Fruit fly (Drosophila melanogaster) whole organism, prepupa: Measurements from ENCODE around the gene Tm1.

Experiments used
- CG10631 ChIP-seq: fragments of 200-800 bp; sonication (Bioruptor generic); optimal IDR thresholded peaks from 2 replicates; lab custom pipeline; 2016; ENCODE audit warnings: missing biosample characterization, missing genetic modification characterization
- CG10669 ChIP-seq: fragments of 200-800 bp; sonication (Bioruptor generic); optimal IDR thresholded peaks from 3 replicates; lab custom pipeline; 2018; ENCODE audit warnings: missing biosample characterization, mild to moderate bottlenecking, missing genetic modification characterization, moderate library complexity
- CG11294 ChIP-seq: fragments of 200-800 bp; sonication (Bioruptor generic); IDR thresholded peaks from 2 replicates; pipeline ENCODE4 v1.3.6; 2022; ENCODE audit warnings: missing biosample characterization, missing genetic modification characterization
- CG11762 ChIP-seq: fragments of 200-800 bp; sonication (Bioruptor generic); optimal IDR thresholded peaks from 3 replicates; lab custom pipeline; 2016; ENCODE audit warnings: missing biosample characterization, missing genetic modification characterization; ENCODE audit not compliant: insufficient read depth
- CG15336 ChIP-seq: fragments of 200-800 bp; sonication (Bioruptor generic); IDR thresholded peaks from 2 replicates; pipeline ENCODE4 v1.3.6; 2022; ENCODE audit warnings: missing biosample characterization, missing genetic modification characterization
- CG1621 ChIP-seq: fragments of 200-800 bp; sonication (Bioruptor generic); optimal IDR thresholded peaks from 3 replicates; lab custom pipeline; 2018; ENCODE audit warnings: missing biosample characterization, mild to moderate bottlenecking, missing genetic modification characterization
- CG16779 ChIP-seq: fragments of 200-800 bp; sonication (Bioruptor generic); optimal IDR thresholded peaks from 3 replicates; lab custom pipeline; 2017; ENCODE audit warnings: missing biosample characterization, mild to moderate bottlenecking, missing genetic modification characterization
- CG3032 ChIP-seq: fragments of 200-800 bp; optimal IDR thresholded peaks from 2 replicates; lab custom pipeline; 2019; ENCODE audit warnings: missing biosample characterization, mild to moderate bottlenecking, missing genetic modification characterization, moderate library complexity
- CG31627 ChIP-seq: fragments of 200-800 bp; sonication (Bioruptor generic); optimal IDR thresholded peaks from 3 replicates; lab custom pipeline; 2016; ENCODE audit warnings: missing biosample characterization, missing genetic modification characterization
- CG34406 ChIP-seq: fragments of 200-800 bp; sonication (Bioruptor generic); optimal IDR thresholded peaks from 3 replicates; lab custom pipeline; 2016; ENCODE audit warnings: missing biosample characterization, missing genetic modification characterization
- CG3919 ChIP-seq: fragments of 200-800 bp; sonication (Bioruptor generic); optimal IDR thresholded peaks from 3 replicates; lab custom pipeline; 2016; ENCODE audit warnings: missing biosample characterization, missing genetic modification characterization
- CG4318 ChIP-seq: fragments of 200-800 bp; sonication (Bioruptor generic); optimal IDR thresholded peaks from 3 replicates; lab custom pipeline; 2017; ENCODE audit warnings: missing biosample characterization, mild to moderate bottlenecking, missing genetic modification characterization
- CG6276 ChIP-seq: fragments of 200-800 bp; sonication (Bioruptor generic); optimal IDR thresholded peaks from 2 replicates; lab custom pipeline; 2017; ENCODE audit warnings: missing biosample characterization, mild to moderate bottlenecking, missing genetic modification characterization
- CG6792 ChIP-seq: fragments of 200-800 bp; sonication (Bioruptor generic); optimal IDR thresholded peaks from 3 replicates; lab custom pipeline; 2016; ENCODE audit warnings: missing biosample characterization, missing genetic modification characterization
- CG6854 ChIP-seq: fragments of 200-800 bp; sonication (Bioruptor generic); optimal IDR thresholded peaks from 2 replicates; lab custom pipeline; 2017; ENCODE audit warnings: missing biosample characterization, mild to moderate bottlenecking, missing genetic modification characterization
- CG9139 ChIP-seq: fragments of 200-800 bp; sonication (Bioruptor generic); optimal IDR thresholded peaks from 3 replicates; lab custom pipeline; 2017; ENCODE audit warnings: missing biosample characterization, mild to moderate bottlenecking, missing genetic modification characterization
- Eip75B ChIP-seq: fragments of 200-800 bp; sonication (Bioruptor generic); optimal IDR thresholded peaks from 3 replicates; lab custom pipeline; 2016; ENCODE audit warnings: missing biosample characterization, missing genetic modification characterization
- Eip78C ChIP-seq: fragments of 200-800 bp; sonication (Bioruptor generic); peaks from one replicate; lab custom pipeline; 2016; ENCODE audit warnings: missing biosample characterization, missing genetic modification characterization
- Eip93F ChIP-seq: fragments of 200-800 bp; sonication (Bioruptor generic); optimal IDR thresholded peaks from 2 replicates; lab custom pipeline; 2016; ENCODE audit warnings: missing biosample characterization, mild to moderate bottlenecking, missing genetic modification characterization
- Ets96B ChIP-seq: fragments of 200-800 bp; optimal IDR thresholded peaks from 2 replicates; lab custom pipeline; 2019; ENCODE audit warnings: missing biosample characterization, mild to moderate bottlenecking, missing genetic modification characterization, moderate library complexity
- Gug ChIP-seq: fragments of 200-800 bp; sonication (Bioruptor generic); IDR thresholded peaks from 2 replicates; pipeline ENCODE4 v1.3.6; 2022; ENCODE audit warnings: missing biosample characterization, missing genetic modification characterization
- Hr38 ChIP-seq: sonication (Bioruptor generic); optimal IDR thresholded peaks from 2 replicates; lab custom pipeline; 2016; ENCODE audit warnings: missing biosample characterization, missing genetic modification characterization
- Hr39 ChIP-seq: fragments of 200-800 bp; sonication (Bioruptor generic); optimal IDR thresholded peaks from 2 replicates; lab custom pipeline; 2016; ENCODE audit warnings: missing biosample characterization, missing genetic modification characterization
- Hr4 ChIP-seq: fragments of 200-800 bp; sonication (Bioruptor generic); optimal IDR thresholded peaks from 3 replicates; lab custom pipeline; 2016; ENCODE audit warnings: missing biosample characterization, missing genetic modification characterization
- OdsH ChIP-seq: fragments of 200-800 bp; sonication (Bioruptor generic); optimal IDR thresholded peaks from 3 replicates; lab custom pipeline; 2016; ENCODE audit warnings: missing biosample characterization, missing genetic modification characterization
- Sox102F ChIP-seq: fragments of 200-800 bp; sonication (Bioruptor generic); optimal IDR thresholded peaks from 2 replicates; lab custom pipeline; 2016; ENCODE audit warnings: missing biosample characterization, mild to moderate bottlenecking, missing genetic modification characterization
- Sox14 ChIP-seq: fragments of 200-800 bp; sonication (Bioruptor generic); optimal IDR thresholded peaks from 3 replicates; lab custom pipeline; 2016; ENCODE audit warnings: missing biosample characterization, missing genetic modification characterization
- Sox15 ChIP-seq: fragments of 200-800 bp; sonication (Bioruptor generic); optimal IDR thresholded peaks from 3 replicates; lab custom pipeline; 2016; ENCODE audit warnings: missing biosample characterization, missing genetic modification characterization
- achi ChIP-seq: fragments of 200-800 bp; sonication (Bioruptor generic); optimal IDR thresholded peaks from 3 replicates; lab custom pipeline; 2016; ENCODE audit warnings: missing biosample characterization, missing genetic modification characterization
- acj6 ChIP-seq: fragments of 200-800 bp; sonication (Bioruptor generic); optimal IDR thresholded peaks from 3 replicates; lab custom pipeline; 2016; ENCODE audit warnings: missing biosample characterization, missing genetic modification characterization
- dsx ChIP-seq: fragments of 200-800 bp; optimal IDR thresholded peaks from 3 replicates; lab custom pipeline; 2019; ENCODE audit warnings: missing biosample characterization, mild to moderate bottlenecking, missing genetic modification characterization, moderate library complexity; ENCODE audit not compliant: poor library complexity, severe bottlenecking
- eg ChIP-seq: fragments of 200-800 bp; sonication (Bioruptor generic); IDR thresholded peaks from 3 replicates; pipeline ENCODE4 v1.3.6; 2022; ENCODE audit warnings: missing biosample characterization, missing genetic modification characterization
- esn ChIP-seq: fragments of 200-800 bp; sonication (Bioruptor generic); optimal IDR thresholded peaks from 2 replicates; lab custom pipeline; 2016; ENCODE audit warnings: missing biosample characterization, mild to moderate bottlenecking, missing genetic modification characterization, moderate library complexity
- fd59A ChIP-seq: fragments of 200-800 bp; sonication (Bioruptor generic); optimal IDR thresholded peaks from 2 replicates; lab custom pipeline; 2017; ENCODE audit warnings: missing biosample characterization, mild to moderate bottlenecking, missing genetic modification characterization, missing genetic modification reagents
- fd85E ChIP-seq: fragments of 200-800 bp; sonication (Bioruptor generic); optimal IDR thresholded peaks from 3 replicates; lab custom pipeline; 2016; ENCODE audit warnings: missing biosample characterization, missing genetic modification characterization
- fkh ChIP-seq: fragments of 200-800 bp; sonication (Bioruptor generic); optimal IDR thresholded peaks from 3 replicates; lab custom pipeline; 2017; ENCODE audit warnings: missing biosample characterization, mild to moderate bottlenecking, missing genetic modification characterization, moderate library complexity
- lz ChIP-seq: fragments of 200-800 bp; sonication (Bioruptor generic); optimal IDR thresholded peaks from 3 replicates; lab custom pipeline; 2016; ENCODE audit warnings: missing biosample characterization, missing genetic modification characterization
- net ChIP-seq: fragments of 200-800 bp; sonication (Bioruptor generic); optimal IDR thresholded peaks from 3 replicates; lab custom pipeline; 2016; ENCODE audit warnings: missing biosample characterization, missing genetic modification characterization
- spab ChIP-seq: fragments of 200-800 bp; sonication (Bioruptor generic); optimal IDR thresholded peaks from 2 replicates; lab custom pipeline; 2017; ENCODE audit warnings: missing biosample characterization, mild to moderate bottlenecking, missing genetic modification characterization, missing genetic modification reagents
- ss ChIP-seq, 2 experiments: fragments of 200-800 bp; sonication (Bioruptor generic); optimal IDR thresholded peaks; 2 replicates in 1 of 2; 3 replicates in 1 of 2; lab custom pipeline; 2017 to 2018; ENCODE audit warnings: mild to moderate bottlenecking in 2 of 2, missing biosample characterization in 2 of 2, missing genetic modification characterization in 2 of 2, moderate library complexity in 1 of 2
- svp ChIP-seq: fragments of 200-800 bp; sonication (Bioruptor generic); peaks from one replicate; lab custom pipeline; 2016; ENCODE audit warnings: missing biosample characterization, missing genetic modification characterization
- topi ChIP-seq: fragments of 200-800 bp; sonication (Bioruptor generic); optimal IDR thresholded peaks from 3 replicates; lab custom pipeline; 2016; ENCODE audit warnings: missing biosample characterization, missing genetic modification characterization
- vri ChIP-seq: fragments of 200-800 bp; sonication (Bioruptor generic); optimal IDR thresholded peaks from 3 replicates; lab custom pipeline; 2016; ENCODE audit warnings: missing biosample characterization, mild to moderate bottlenecking, missing genetic modification characterization

Tm1 gene

DNA sequence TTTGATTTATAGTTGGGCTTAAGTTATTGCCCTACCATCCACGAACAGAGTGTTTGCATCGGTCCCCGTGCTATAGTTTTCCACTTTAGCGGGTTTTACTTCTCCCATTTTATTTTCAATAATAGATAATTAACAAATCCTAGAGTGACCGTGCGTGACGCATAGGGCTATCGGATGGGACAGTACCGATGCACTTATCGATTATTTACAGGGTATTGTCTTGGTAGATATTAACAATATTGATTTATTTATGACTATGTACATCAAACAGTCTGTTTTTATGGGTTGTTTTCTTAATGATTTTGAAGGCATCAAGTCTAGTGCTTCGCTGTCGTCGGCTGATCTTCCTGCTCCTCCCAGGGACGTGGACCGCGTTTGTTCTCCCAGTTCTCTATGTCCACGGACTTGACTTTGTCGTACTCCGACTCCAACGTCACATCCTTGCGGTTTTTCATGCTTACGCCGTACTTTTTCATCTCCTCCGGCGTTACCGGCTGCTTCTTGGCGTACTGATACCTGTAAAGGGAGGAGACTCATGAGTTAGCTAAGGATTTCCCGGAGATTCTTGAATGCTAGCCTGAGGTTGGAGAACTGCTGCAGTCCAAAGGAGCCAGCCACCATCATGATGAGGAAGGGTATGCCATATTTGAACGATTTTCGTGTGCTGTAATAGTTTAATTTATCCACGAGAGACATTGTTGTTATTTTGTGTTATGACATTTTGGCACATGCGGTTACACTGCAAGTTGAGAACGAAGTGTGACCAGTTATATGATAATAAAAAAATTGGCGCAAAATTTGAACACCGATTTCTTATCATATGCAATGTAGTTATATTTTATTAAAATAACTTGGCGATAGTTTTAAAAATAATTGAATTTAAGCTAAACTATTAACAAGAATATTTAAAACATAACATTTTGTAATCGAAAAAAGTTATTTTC lies at the start of gene Tm1, which contains the start of gene MRG15:
TSS of gene Tm1 (plus strand) at position 295 of the 944 bp plus-strand sequence.
TSS of gene MRG15 (minus strand) at position 184 of the 944 bp plus-strand sequence.
- TF ChIP-seq Hr39 (GFP tag; lab: Kevin White, UChicago) (peak; percentile 1), Sox102F (GFP tag; lab: Kevin White, UChicago) (no peak), CG15336 (GFP tag; lab: Robert Waterston, UW) (no peak), acj6 (GFP tag; lab: Kevin White, UChicago) (no peak), Eip78C (GFP tag; lab: Kevin White, UChicago) (peak; percentile 56), vri (GFP tag; lab: Kevin White, UChicago) (peak; percentile 57), CG9139 (GFP tag; lab: Kevin White, UChicago) (no peak), svp (GFP tag; lab: Kevin White, UChicago) (peak; percentile 10), Gug (GFP tag; lab: Robert Waterston, UW) (no peak), Sox15 (GFP tag; lab: Kevin White, UChicago) (no peak), CG10631 (GFP tag; lab: Kevin White, UChicago) (no peak), dsx (GFP tag; lab: Kevin White, UChicago) (peak; percentile 91), CG3032 (tag; lab: Kevin White, UChicago) (no peak), OdsH (GFP tag; lab: Kevin White, UChicago) (no peak), CG16779 (tag; lab: Kevin White, UChicago) (no peak), fkh (GFP tag; lab: Kevin White, UChicago) (peak; percentile 31), ss (GFP tag; optimal IDR thresholded peaks at IDR 0.05; lab: Kevin White, UChicago) (no peak), net (no peak), Hr38 (GFP tag; lab: Kevin White, UChicago) (no peak), Sox14 (GFP tag; lab: Kevin White, UChicago) (peak; percentile 10), Eip93F (GFP tag; lab: Kevin White, UChicago) (no peak), CG31627 (no peak)
- TF ChIP-seq, all 60 proteins: peak for 7

DNA sequence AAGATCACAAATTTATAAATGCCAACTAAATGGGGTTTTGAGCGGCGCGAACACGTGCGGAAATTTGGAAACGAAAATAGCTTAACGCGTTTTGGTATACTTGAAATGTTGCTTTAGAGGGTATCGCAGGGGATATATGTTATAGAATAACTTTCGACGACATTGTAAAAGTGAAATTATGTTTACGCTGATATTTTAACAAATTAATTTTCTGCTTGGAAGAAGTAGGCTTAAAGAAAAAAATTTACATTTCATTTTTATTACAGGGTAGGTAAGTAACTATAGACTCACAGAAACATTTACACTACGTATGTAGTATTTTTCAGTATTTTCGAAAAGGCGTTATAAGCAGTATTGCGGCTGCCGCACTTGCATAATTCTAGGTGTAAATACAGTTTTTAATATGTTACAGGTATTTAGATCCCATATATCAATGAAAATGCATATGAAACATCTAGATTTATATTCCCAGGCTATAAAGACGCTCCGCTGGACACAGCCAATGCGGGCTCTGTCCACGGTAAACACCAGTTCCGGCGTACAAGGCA lies 48.6 kb upstream of the Tm1 start, which contains the start of the genes Art3 and mRpS10:
TSS of gene Art3 (minus strand) at position 80 of the 548 bp plus-strand sequence.
TSS of gene mRpS10 (plus strand) at position 337 of the 548 bp plus-strand sequence.
- TF ChIP-seq CG11294 (GFP tag; lab: Robert Waterston, UW) (peak; percentile 100), Ets96B (peak; percentile 100), Hr4 (GFP tag; lab: Kevin White, UChicago) (peak; percentile 100), Hr39 (GFP tag; lab: Kevin White, UChicago) (peak; percentile 100), fd59A (GFP tag; lab: Kevin White, UChicago) (peak; percentile 100), CG10669 (GFP tag; lab: Kevin White, UChicago) (peak; percentile 100), CG3032 (tag; lab: Kevin White, UChicago) (peak; percentile 100), CG1621 (tag; lab: Kevin White, UChicago) (peak; percentile 99), Sox102F (GFP tag; lab: Kevin White, UChicago) (peak; percentile 99), Eip93F (GFP tag; lab: Kevin White, UChicago) (peak; percentile 98), fkh (GFP tag; lab: Kevin White, UChicago) (peak; percentile 97), net (peak; percentile 100), achi (GFP tag; lab: Kevin White, UChicago) (peak; percentile 99), CG9139 (GFP tag; lab: Kevin White, UChicago) (peak; percentile 99), CG15336 (GFP tag; lab: Robert Waterston, UW) (peak; percentile 100), acj6 (GFP tag; lab: Kevin White, UChicago) (peak; percentile 100), CG31627 (peak; percentile 100), CG6792 (GFP tag; lab: Kevin White, UChicago) (peak; percentile 100), lz (GFP tag; lab: Kevin White, UChicago) (peak; percentile 100), CG6854 (peak; percentile 99), CG4318 (peak; percentile 100), eg (GFP tag; lab: Robert Waterston, UW) (peak; percentile 100), Sox15 (GFP tag; lab: Kevin White, UChicago) (peak; percentile 100), fd85E (peak; percentile 98), esn (GFP tag; lab: Kevin White, UChicago) (peak; percentile 100), Eip78C (GFP tag; lab: Kevin White, UChicago) (peak; percentile 100), Eip75B (GFP tag; lab: Kevin White, UChicago) (peak; percentile 100), svp (GFP tag; lab: Kevin White, UChicago) (peak; percentile 100), CG10631 (GFP tag; lab: Kevin White, UChicago) (peak; percentile 100), dsx (GFP tag; lab: Kevin White, UChicago) (peak; percentile 99), topi (GFP tag; lab: Kevin White, UChicago) (peak; percentile 100), ss (GFP tag; optimal IDR thresholded peaks at IDR 0.05; lab: Kevin White, UChicago) (peak; percentile 99 to 100), spab (GFP tag; lab: Kevin White, UChicago) (peak; percentile 100), CG34406 (GFP tag; lab: Kevin White, UChicago) (peak; percentile 100), Gug (GFP tag; lab: Robert Waterston, UW) (peak; percentile 100), CG11762 (GFP tag; lab: Kevin White, UChicago) (peak; percentile 100), CG3919 (GFP tag; lab: Kevin White, UChicago) (peak; percentile 100), CG6276 (GFP tag; lab: Kevin White, UChicago) (peak; percentile 99)
